Worm (Caenorhabditis elegans) whole organism, L4/young adult: ENCODE data around the gene octr-1.

ENCODE experiments used
- W03F9.2 ChIP-seq: fragments of 150-350 bp; optimal IDR thresholded peaks from 2 replicates; lab custom pipeline; 2014; ENCODE audit warnings: missing biosample characterization, missing genetic modification characterization
- dao-5 ChIP-seq: sonication (generic microtip); optimal IDR thresholded peaks from 2 replicates; lab custom pipeline; 2016; ENCODE audit warnings: missing genotype, missing genetic modification characterization, moderate library complexity, missing compliant biosample characterization

ce11 chrX:5641315-5641714 is 30.3 kb upstream of the octr-1 start, which contains the start of gene T22B7.4:
- TF ChIP-seq W03F9.2 (tag; lab: Kevin White, UChicago) (no peak), dao-5 (tag; lab: Kevin White, UChicago) (no peak)
